Worm (Caenorhabditis elegans): ENCODE results near the gene fbxa-77.
"Not testable (repeated sequence)": the region's sequence is repeated elsewhere in the genome, so short reads cannot be mapped to it uniquely, and the experiment has no call there.

DNA sequence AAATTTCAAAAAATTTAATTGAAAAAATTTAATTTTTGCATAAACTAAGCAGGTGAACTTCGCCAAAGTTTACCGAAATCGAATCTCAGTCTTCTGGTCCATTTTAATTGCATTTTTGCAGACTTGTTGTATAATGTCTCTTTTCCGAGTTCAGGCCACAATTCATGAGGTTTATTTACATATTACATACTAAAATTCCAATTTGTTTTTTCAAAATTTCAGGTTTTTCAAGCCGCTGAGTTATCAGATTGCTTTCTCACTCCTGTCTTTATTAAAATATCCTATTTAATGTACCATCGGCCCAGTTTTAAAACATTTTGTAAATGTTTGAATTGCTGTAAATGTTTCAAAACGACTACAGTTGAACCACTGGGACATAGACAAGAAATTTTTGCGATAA, 7.2 kb downstream of the fbxa-77 start, which contains the start of gene fbxa-208:
- not testable (repeated sequence) for TF ChIP-seq W03F9.2, him-1 (tag; optimal IDR thresholded peaks at IDR 0.05)

Data from whole organism, L4/young adult.